Worm (Caenorhabditis elegans): Measurements from ENCODE around the gene ZK652.8.
A peak's percentile ranks its signal among the peaks of the same experiment; 100 is the strongest.

ce11 chrIII:7880132-7880715 lies 36.8 kb upstream of the ZK652.8 start:
- TF ChIP-seq ceh-83 (GFP tag; optimal IDR thresholded peaks at IDR 0.05), result no peak
- peak; percentile 57 for TF ChIP-seq unc-120 (tag; optimal IDR thresholded peaks at IDR 0.05; ENCODE audit: poor library complexity, severe bottlenecking)
- TF ChIP-seq elt-3 (tag; optimal IDR thresholded peaks at IDR 0.05), result no peak
